Worm (Caenorhabditis elegans): ENCODE data around the gene abts-3.
A peak's percentile ranks its signal among the peaks of the same experiment; 100 is the strongest.

Gene abts-3

DNA sequence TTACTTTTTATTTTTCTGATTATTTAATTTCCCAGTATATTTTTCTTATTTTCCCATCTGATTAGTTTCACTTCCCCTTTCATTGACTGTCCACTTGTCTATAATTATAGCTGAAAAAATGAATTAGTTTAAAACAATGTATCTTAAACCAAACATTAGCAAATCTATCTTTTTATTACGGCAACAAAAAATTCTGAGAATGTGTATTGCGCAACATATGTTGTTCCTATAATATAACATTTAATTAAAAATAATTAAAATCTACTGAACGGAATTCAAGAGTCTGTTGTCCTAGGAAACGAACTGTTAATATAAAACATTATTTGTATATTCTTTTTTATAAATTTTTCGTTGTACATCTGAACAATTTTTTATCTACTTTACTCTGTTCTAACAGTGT, 22.7 kb upstream of the abts-3 start:
- TF ChIP-seq hlh-26 (GFP tag; conservative IDR thresholded peaks at IDR 0.05) (no peak), fkh-3 (tag; optimal IDR thresholded peaks at IDR 0.05) (no peak), ama-1 (optimal IDR thresholded peaks at IDR 0.05) (no peak), ama-1 (GFP tag; optimal IDR thresholded peaks at IDR 0.05) (no peak), aptf-2 (GFP tag; conservative IDR thresholded peaks at IDR 0.05) (no peak), ztf-22 (GFP tag; optimal IDR thresholded peaks at IDR 0.05) (no peak), attf-3 (GFP tag; conservative IDR thresholded peaks at IDR 0.05) (no peak), cebp-2 (GFP tag; IDR thresholded peaks at IDR 0.05) (no peak), let-526 (GFP tag; IDR thresholded peaks at IDR 0.05) (no peak), Y53F4B.3 (GFP tag; IDR thresholded peaks at IDR 0.05) (no peak), hsf-1 (GFP tag; IDR thresholded peaks at IDR 0.05) (no peak), ztf-25 (GFP tag; IDR thresholded peaks at IDR 0.05) (no peak)

DNA sequence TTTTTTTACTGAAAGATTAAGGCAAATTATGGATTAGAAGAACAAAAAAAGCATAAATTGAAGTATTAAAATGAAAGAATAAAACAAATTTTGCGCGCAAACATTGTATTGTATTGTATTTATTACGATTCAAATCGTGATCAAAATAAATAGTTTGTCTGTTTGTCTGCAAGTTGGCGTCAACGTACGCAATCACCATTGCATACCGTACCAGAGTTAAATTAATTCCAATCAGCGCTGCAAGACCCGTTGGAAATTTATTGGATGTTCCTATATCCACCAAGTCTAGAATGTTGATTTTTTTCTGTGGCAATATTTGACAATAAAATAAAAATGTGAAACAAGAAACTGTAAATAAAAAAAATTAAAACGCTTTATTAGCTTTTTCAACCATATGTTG, 19.5 kb upstream of the abts-3 start, which contains the start of gene heri-1:
Gene heri-1, minus strand, starts transcription at position 8 of the 400 bp plus-strand sequence.
- no peak for TF ChIP-seq lsy-27 (tag; optimal IDR thresholded peaks at IDR 0.05; ENCODE audit: borderline replicate concordance, insufficient read depth)
- TF ChIP-seq Y67H2A.10 (GFP tag; conservative IDR thresholded peaks at IDR 0.05): no peak
- TF ChIP-seq him-1 (tag; optimal IDR thresholded peaks at IDR 0.05): no peak
- TF ChIP-seq ceh-91 (GFP tag; IDR thresholded peaks at IDR 0.05): peak; percentile 75
- TF ChIP-seq attf-3 (GFP tag; conservative IDR thresholded peaks at IDR 0.05): no peak
- TF ChIP-seq attf-6 (GFP tag; IDR thresholded peaks at IDR 0.05): no peak
- no peak for TF ChIP-seq ztf-25 (GFP tag; IDR thresholded peaks at IDR 0.05)
- TF ChIP-seq madf-6 (GFP tag; IDR thresholded peaks at IDR 0.05): peak; percentile 79
- no peak for TF ChIP-seq attf-5 (GFP tag; optimal IDR thresholded peaks at IDR 0.05)
- TF ChIP-seq Y53G8AR.9 (GFP tag; conservative IDR thresholded peaks at IDR 0.05): no peak
- peak; percentile 26 for TF ChIP-seq dpl-1 (GFP tag; optimal IDR thresholded peaks at IDR 0.05)
- no peak for TF ChIP-seq tlf-1 (GFP tag; optimal IDR thresholded peaks at IDR 0.05)
- TF ChIP-seq lin-35 (GFP tag; optimal IDR thresholded peaks at IDR 0.05): no peak
- TF ChIP-seq pha-4 (tag; optimal IDR thresholded peaks at IDR 0.05): no peak
- no peak for TF ChIP-seq ceh-40 (GFP tag; IDR thresholded peaks at IDR 0.05)
- no peak for TF ChIP-seq unc-62 (GFP tag; optimal IDR thresholded peaks at IDR 0.05)
- TF ChIP-seq F52B5.7 (tag; optimal IDR thresholded peaks at IDR 0.05): no peak
- TF ChIP-seq aptf-3 (GFP tag; IDR thresholded peaks at IDR 0.05): no peak
- peak; percentile 70 for TF ChIP-seq madf-8 (GFP tag; conservative IDR thresholded peaks at IDR 0.05)
- TF ChIP-seq lin-54 (GFP tag; optimal IDR thresholded peaks at IDR 0.05): peak; percentile 3
- TF ChIP-seq rcor-1 (GFP tag; IDR thresholded peaks at IDR 0.05): no peak
- TF ChIP-seq ztf-26 (tag; optimal IDR thresholded peaks at IDR 0.05): no peak
- peak; percentile 66 for TF ChIP-seq D2030.7 (GFP tag; IDR thresholded peaks at IDR 0.05)
- no peak for TF ChIP-seq sea-2 (GFP tag; IDR thresholded peaks at IDR 0.05)
- no peak for TF ChIP-seq hrde-1 (tag; optimal IDR thresholded peaks at IDR 0.05; ENCODE audit: borderline replicate concordance)
- TF ChIP-seq C06A6.2 (GFP tag; conservative IDR thresholded peaks at IDR 0.05): no peak
- no peak for TF ChIP-seq hsf-1 (GFP tag; IDR thresholded peaks at IDR 0.05)
- no peak for TF ChIP-seq snpc-1.1 (tag; optimal IDR thresholded peaks at IDR 0.05; ENCODE audit: insufficient read depth)
- peak; percentile 46 for TF ChIP-seq xnd-1 (tag; optimal IDR thresholded peaks at IDR 0.05)
- TF ChIP-seq egl-18 (GFP tag; IDR thresholded peaks at IDR 0.05): no peak
- no peak for TF ChIP-seq K11D2.4 (GFP tag; IDR thresholded peaks at IDR 0.05)
- no peak for TF ChIP-seq rpc-1 (optimal IDR thresholded peaks at IDR 0.05)
- TF ChIP-seq rpc-1 (tag; optimal IDR thresholded peaks at IDR 0.05): no peak
- no peak for TF ChIP-seq bed-1 (GFP tag; IDR thresholded peaks at IDR 0.05)
- no peak for TF ChIP-seq Y79H2A.3 (GFP tag; conservative IDR thresholded peaks at IDR 0.05)
- TF ChIP-seq B0336.3 (GFP tag; IDR thresholded peaks at IDR 0.05): no peak
- TF ChIP-seq dox-1 (GFP tag; IDR thresholded peaks at IDR 0.05): peak; percentile 18; the same call in 1 of the 2 replicates
- TF ChIP-seq Y56A3A.18 (GFP tag; IDR thresholded peaks at IDR 0.05): no peak
- TF ChIP-seq efl-1 (GFP tag; optimal IDR thresholded peaks at IDR 0.05): peak; percentile 38
- peak; percentile 91 for TF ChIP-seq lsl-1 (GFP tag; optimal IDR thresholded peaks at IDR 0.05)

Data from whole organism, young adult.